Fruit fly (Drosophila melanogaster) whole organism, wandering third instar larva: Measurements from ENCODE around the gene CG33722.

Experiments used
- Abd-B ChIP-seq: fragments of >200 bp; optimal IDR thresholded peaks from 2 replicates; lab custom pipeline; 2017; ENCODE audit warnings: missing biosample characterization, missing genetic modification characterization
- GATAd ChIP-seq: sonication (Bioruptor generic); optimal IDR thresholded peaks from 2 replicates; lab custom pipeline; 2016; ENCODE audit warnings: missing biosample characterization, missing genetic modification characterization
- HLH106 ChIP-seq: fragments of 200-800 bp; optimal IDR thresholded peaks from 3 replicates; lab custom pipeline; 2019; ENCODE audit warnings: missing biosample characterization, mild to moderate bottlenecking, missing genetic modification characterization, moderate library complexity
- Myc ChIP-seq: fragments of >200 bp; optimal IDR thresholded peaks from 2 replicates; lab custom pipeline; 2017
- N ChIP-seq: fragments of >200 bp; optimal IDR thresholded peaks from 2 replicates; lab custom pipeline; 2018; ENCODE audit warnings: missing biosample characterization, missing external identifiers, missing genetic modification characterization
- OdsH ChIP-seq: fragments of 200-800 bp; sonication (Bioruptor generic); optimal IDR thresholded peaks from 2 replicates; lab custom pipeline; 2016; ENCODE audit warnings: missing biosample characterization, mild to moderate bottlenecking, missing genetic modification characterization
- dsf ChIP-seq: sonication (Bioruptor generic); optimal IDR thresholded peaks from 2 replicates; lab custom pipeline; 2016; ENCODE audit warnings: missing biosample characterization, missing genetic modification characterization, borderline replicate concordance
- fru ChIP-seq: fragments of 200-800 bp; sonication (Bioruptor generic); optimal IDR thresholded peaks from 3 replicates; lab custom pipeline; 2016; ENCODE audit warnings: missing biosample characterization, mild to moderate bottlenecking, missing genetic modification characterization
- usp ChIP-seq: fragments of >200 bp; optimal IDR thresholded peaks from 2 replicates; lab custom pipeline; 2017; ENCODE audit warnings: missing biosample characterization, missing genetic modification characterization
- woc ChIP-seq: sonication (Bioruptor generic); optimal IDR thresholded peaks from 2 replicates; lab custom pipeline; 2016; ENCODE audit warnings: missing biosample characterization, mild to moderate bottlenecking, missing genetic modification characterization

DNA sequence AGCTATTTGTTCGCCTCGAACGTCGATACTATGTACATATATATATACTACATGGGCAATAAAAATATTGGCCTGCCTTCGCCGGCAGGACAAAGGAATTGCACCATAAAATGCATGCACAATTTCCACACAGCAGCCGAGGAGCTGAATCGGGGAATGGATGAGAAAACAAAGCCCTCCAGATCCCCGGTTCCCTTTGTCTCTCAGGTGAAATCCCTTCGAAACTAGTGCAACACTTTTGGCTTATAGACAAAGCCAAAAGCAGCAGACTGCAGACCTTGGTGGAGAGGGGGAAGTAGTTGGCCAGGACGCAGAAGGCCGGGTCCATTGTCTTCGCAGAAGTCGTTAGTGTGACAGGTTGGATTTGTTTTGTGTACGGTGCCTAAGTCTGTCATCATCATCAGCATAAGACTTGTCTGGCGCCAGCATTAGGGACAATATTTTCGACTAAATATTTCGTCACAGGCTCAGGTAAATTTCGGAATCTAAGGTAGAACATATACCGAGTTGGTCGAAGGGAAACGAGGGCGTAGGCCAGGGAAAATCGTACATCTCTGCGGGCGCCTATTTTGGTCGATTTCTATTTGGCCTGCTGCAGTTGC lies 38.5 kb upstream of the CG33722 start:
- TF ChIP-seq usp (GFP tag; lab: Kevin White, UChicago) (no peak), GATAd (GFP tag; lab: Kevin White, UChicago) (no peak), dsf (GFP tag; lab: Kevin White, UChicago) (no peak), fru (GFP tag; lab: Kevin White, UChicago) (no peak), Myc (lab: Kevin White, UChicago) (no peak), woc (GFP tag; lab: Kevin White, UChicago) (no peak), HLH106 (tag; lab: Kevin White, UChicago) (no peak), Abd-B (GFP tag; lab: Kevin White, UChicago) (no peak), N (GFP tag; lab: Kevin White, UChicago) (no peak), OdsH (GFP tag; lab: Kevin White, UChicago) (no peak)
